Worm (Caenorhabditis elegans): ENCODE results near the gene mig-22.

The mig-22 gene

DNA sequence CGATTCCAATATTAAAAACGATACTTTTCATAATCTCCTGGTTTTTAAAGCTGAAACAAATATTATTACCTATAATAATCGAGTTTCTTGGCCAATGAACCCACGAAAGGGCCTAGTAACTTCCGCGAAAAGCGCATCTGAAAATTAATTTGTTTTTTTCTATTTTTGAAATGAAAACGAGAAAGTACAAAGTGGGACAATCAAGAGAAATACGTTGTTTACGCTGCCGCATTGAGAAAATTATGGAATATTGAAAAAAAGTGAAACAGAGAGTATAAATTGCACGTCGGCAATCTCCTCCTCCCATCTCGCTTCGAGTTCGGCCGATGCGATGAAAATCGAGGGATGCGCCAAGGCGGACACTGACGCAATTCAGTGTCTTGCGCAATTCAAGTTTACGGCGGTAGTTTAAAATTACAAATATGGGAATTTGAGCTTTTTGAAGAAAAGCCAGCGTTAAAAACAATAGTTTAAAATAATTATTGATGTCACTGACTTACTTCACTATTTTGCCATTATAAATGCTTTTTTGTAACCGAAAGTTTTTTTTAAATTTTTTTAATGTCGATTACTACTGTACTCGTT lies 25.8 kb downstream of the mig-22 start, which contains the start of gene pdhk-2 (continued):
- TF ChIP-seq hlh-17 (GFP tag; optimal IDR thresholded peaks at IDR 0.05; ENCODE audit: borderline replicate concordance) (no peak), skn-1 (tag; optimal IDR thresholded peaks at IDR 0.05) (peak; percentile 71), egl-27 (tag; optimal IDR thresholded peaks at IDR 0.05) (no peak), xbp-1 (tag; optimal IDR thresholded peaks at IDR 0.05) (peak; percentile 93), lin-39 (tag; optimal IDR thresholded peaks at IDR 0.05) (peak; percentile 94), ztf-11 (tag; optimal IDR thresholded peaks at IDR 0.05) (peak in 1 of 2 experiments; percentile 84), tbx-2 (tag; optimal IDR thresholded peaks at IDR 0.05) (peak; percentile 97), sptf-1 (tag; optimal IDR thresholded peaks at IDR 0.05) (no peak), sox-4 (tag; optimal IDR thresholded peaks at IDR 0.05) (peak; percentile 81), mef-2 (tag; optimal IDR thresholded peaks at IDR 0.05) (peak; percentile 69), ama-1 (optimal IDR thresholded peaks at IDR 0.05) (peak; percentile 74), efl-1 (optimal IDR thresholded peaks at IDR 0.05) (peak; percentile 97 to 100), efl-1 (GFP tag; optimal IDR thresholded peaks at IDR 0.05 in 1 of 2) (peak; percentile 99 to 100), pag-3 (tag; optimal IDR thresholded peaks at IDR 0.05; ENCODE audit: borderline replicate concordance, insufficient read depth) (no peak), C16A3.4 (tag; optimal IDR thresholded peaks at IDR 0.05) (peak; percentile 97), hlh-4 (tag; optimal IDR thresholded peaks at IDR 0.05) (no peak), unc-98 (GFP tag; IDR thresholded peaks at IDR 0.05) (peak; percentile 47; the same call in 1 of the 2 replicates), aha-1 (tag; optimal IDR thresholded peaks at IDR 0.05) (peak; percentile 63), unc-62 (GFP tag; optimal IDR thresholded peaks at IDR 0.05) (no peak), lin-13 (GFP tag; optimal IDR thresholded peaks at IDR 0.05) (peak; percentile 92), nhr-84 (tag; optimal IDR thresholded peaks at IDR 0.05) (no peak), isw-1 (GFP tag; IDR thresholded peaks at IDR 0.05) (peak; percentile 92), nhr-11 (tag; optimal IDR thresholded peaks at IDR 0.05) (peak; percentile 89), lir-3 (tag; optimal IDR thresholded peaks at IDR 0.05; ENCODE audit: poor library complexity) (peak; percentile 82), nhr-71 (tag; optimal IDR thresholded peaks at IDR 0.05) (peak; percentile 98), nhr-90 (tag; optimal IDR thresholded peaks at IDR 0.05; ENCODE audit: poor library complexity) (peak; percentile 97), snpc-4 (tag; optimal IDR thresholded peaks at IDR 0.05) (peak; percentile 84), dsc-1 (tag; optimal IDR thresholded peaks at IDR 0.05) (peak; percentile 96), unc-86 (tag; optimal IDR thresholded peaks at IDR 0.05) (peak; percentile 94), C34B4.2 (tag; optimal IDR thresholded peaks at IDR 0.05) (peak; percentile 49), ceh-82 (tag; optimal IDR thresholded peaks at IDR 0.05) (peak; percentile 93 to 97 (median 94)), nhr-20 (tag; optimal IDR thresholded peaks at IDR 0.05) (peak; percentile 96), lin-14 (GFP tag; optimal IDR thresholded peaks at IDR 0.05) (peak; percentile 95)

DNA sequence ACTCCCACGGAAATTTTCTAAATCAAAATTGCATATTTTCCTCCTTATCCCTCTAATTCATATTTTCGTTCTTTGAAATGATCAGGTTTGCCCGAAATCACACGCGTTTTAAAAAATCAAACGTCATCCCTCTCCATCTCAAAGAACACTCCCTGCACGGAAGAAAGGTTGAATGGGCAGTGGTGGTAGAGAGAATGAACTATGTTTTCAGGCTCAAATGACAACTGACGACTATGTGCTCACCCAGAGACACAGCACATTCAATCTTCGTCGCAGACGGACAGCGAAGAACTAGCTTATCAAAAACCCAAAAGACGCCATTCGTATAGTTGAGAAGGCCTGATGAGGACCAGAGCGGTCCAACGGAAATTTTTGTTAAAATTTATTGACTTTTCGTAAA lies 27.4 kb downstream of the mig-22 start:
- TF ChIP-seq nhr-90 (tag; optimal IDR thresholded peaks at IDR 0.05; ENCODE audit: poor library complexity) (no peak), nhr-84 (tag; optimal IDR thresholded peaks at IDR 0.05) (no peak), lin-15B (tag; optimal IDR thresholded peaks at IDR 0.05) (no peak), C34B4.2 (tag; optimal IDR thresholded peaks at IDR 0.05) (no peak), lsy-2 (tag; optimal IDR thresholded peaks at IDR 0.05) (peak in 1 of 2 experiments; percentile 23), nhr-76 (tag; optimal IDR thresholded peaks at IDR 0.05) (no peak), mep-1 (tag; optimal IDR thresholded peaks at IDR 0.05) (no peak), dpl-1 (GFP tag; optimal IDR thresholded peaks at IDR 0.05) (peak in 1 of 3 experiments; percentile 3), blmp-1 (tag; optimal IDR thresholded peaks at IDR 0.05) (no peak), pax-3 (tag; optimal IDR thresholded peaks at IDR 0.05) (no peak), mef-2 (tag; optimal IDR thresholded peaks at IDR 0.05) (no peak), zip-4 (GFP tag; optimal IDR thresholded peaks at IDR 0.05) (no peak), nhr-19 (GFP tag; conservative IDR thresholded peaks at IDR 0.05) (peak; percentile 54), unc-130 (tag; optimal IDR thresholded peaks at IDR 0.05) (no peak), efl-3 (GFP tag; optimal IDR thresholded peaks at IDR 0.05) (no peak), tbx-2 (tag; optimal IDR thresholded peaks at IDR 0.05) (no peak), nhr-47 (tag; optimal IDR thresholded peaks at IDR 0.05) (no peak), hpl-2 (GFP tag; optimal IDR thresholded peaks at IDR 0.05) (no peak), lin-39 (tag; optimal IDR thresholded peaks at IDR 0.05) (no peak), C16A3.4 (tag; optimal IDR thresholded peaks at IDR 0.05) (no peak), unc-30 (tag; optimal IDR thresholded peaks at IDR 0.05) (no peak), lir-3 (tag; optimal IDR thresholded peaks at IDR 0.05; ENCODE audit: poor library complexity) (no peak), elt-2 (tag; optimal IDR thresholded peaks at IDR 0.05) (no peak), fos-1 (tag; optimal IDR thresholded peaks at IDR 0.05) (no peak), ztf-11 (tag; optimal IDR thresholded peaks at IDR 0.05) (no peak), unc-98 (GFP tag; IDR thresholded peaks at IDR 0.05) (no peak), ces-1 (GFP tag; optimal IDR thresholded peaks at IDR 0.05) (no peak), ceh-90 (tag; optimal IDR thresholded peaks at IDR 0.05) (no peak), nhr-20 (tag; optimal IDR thresholded peaks at IDR 0.05) (no peak)

All from whole organism, L1 larva.